Worm (Caenorhabditis elegans) whole organism, midembryonic: Measurements from ENCODE around the gene Y6E2A.7.

Source experiments
- T22C8.4 ChIP-seq: fragments of 200-800 bp; sonication (Bioruptor generic); IDR thresholded peaks from 2 replicates; pipeline ENCODE4 v1.3.6; 2022; ENCODE audit warnings: missing genetic modification characterization, missing compliant biosample characterization
- cog-1 ChIP-seq: sonication (generic microtip); optimal IDR thresholded peaks from 2 replicates; lab custom pipeline; 2016; ENCODE audit warnings: missing genetic modification characterization, missing compliant biosample characterization
- flt-1 ChIP-seq: fragments of 200-800 bp; sonication (Bioruptor generic); IDR thresholded peaks from 2 replicates; pipeline ENCODE4 v1.3.6; 2022; ENCODE audit warnings: missing genetic modification characterization, missing compliant biosample characterization
- klf-2 ChIP-seq: fragments of 200-800 bp; sonication (Bioruptor generic); conservative IDR thresholded peaks from 2 replicates; pipeline ENCODE4 v1.3.6; 2022; ENCODE audit warnings: missing genetic modification reagents, missing genetic modification characterization, missing compliant biosample characterization
- med-1 ChIP-seq: sonication (generic microtip); optimal IDR thresholded peaks from 2 replicates; lab custom pipeline; 2017; ENCODE audit warnings: missing genetic modification characterization, mild to moderate bottlenecking, missing compliant biosample characterization, antibody characterized with exemption, missing genetic modification reagents; ENCODE audit not compliant: insufficient read depth
- ref-1 ChIP-seq: fragments of 200-800 bp; sonication (Bioruptor generic); conservative IDR thresholded peaks from 2 replicates; pipeline ENCODE4 v1.3.6; 2022; ENCODE audit warnings: missing genetic modification reagents, missing genetic modification characterization, missing compliant biosample characterization
- tab-1 ChIP-seq: fragments of 200-800 bp; sonication (Bioruptor generic); IDR thresholded peaks from 2 replicates; pipeline ENCODE4 v1.3.6; 2022; ENCODE audit warnings: missing genetic modification characterization, missing compliant biosample characterization
- ztf-23 ChIP-seq: fragments of 200-800 bp; sonication (Bioruptor generic); IDR thresholded peaks from 2 replicates; pipeline ENCODE4 v1.3.6; 2022; ENCODE audit warnings: missing genetic modification reagents, missing genetic modification characterization, missing compliant biosample characterization
- ztf-29 ChIP-seq: fragments of 200-800 bp; sonication (Bioruptor generic); IDR thresholded peaks from 2 replicates; pipeline ENCODE4 v1.3.6; 2022; ENCODE audit warnings: missing genetic modification reagents, missing genetic modification characterization, missing compliant biosample characterization

DNA sequence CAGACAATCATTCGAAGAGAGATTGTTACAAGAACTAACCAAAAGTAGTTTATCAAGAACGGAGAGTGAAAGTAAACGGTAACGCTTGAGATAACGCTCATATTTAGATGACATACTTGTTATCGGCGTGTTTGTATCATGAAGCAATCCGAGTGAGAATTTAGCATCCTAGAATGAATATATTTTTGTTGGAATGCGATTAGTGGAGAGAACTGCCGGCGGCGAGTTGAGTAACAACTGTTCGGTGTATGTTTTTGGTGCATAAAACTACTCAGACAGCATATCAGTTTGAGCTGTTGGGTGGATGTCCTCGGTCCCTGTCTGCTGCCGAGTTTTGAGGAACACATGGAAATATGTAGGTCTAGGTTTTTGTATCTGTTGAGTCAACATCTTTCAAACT lies 13.9 kb downstream of the Y6E2A.7 start, which contains the start of gene T23D5.3:
- TF ChIP-seq T22C8.4 (no peak), ztf-23 (GFP tag; lab: Robert Waterston, UW) (no peak), klf-2 (GFP tag; lab: Robert Waterston, UW) (no peak), ztf-29 (no peak), cog-1 (tag; lab: Kevin White, UChicago) (no peak), med-1 (no peak), ref-1 (GFP tag; lab: Robert Waterston, UW) (no peak), flt-1 (GFP tag; lab: Robert Waterston, UW) (no peak), tab-1 (GFP tag; lab: Robert Waterston, UW) (no peak)
